Worm (Caenorhabditis elegans) whole organism, L4 larva: Measurements from ENCODE around the gene clec-196.

Source experiments
- F10B5.3 ChIP-seq: sonication (generic microtip); optimal IDR thresholded peaks from 2 replicates; lab custom pipeline; 2016; ENCODE audit warnings: mild to moderate bottlenecking, missing genetic modification characterization, missing compliant biosample characterization
- F49E8.2 ChIP-seq: sonication (generic microtip); optimal IDR thresholded peaks from 2 replicates; lab custom pipeline; 2016; ENCODE audit warnings: missing compliant biosample characterization, mild to moderate bottlenecking, missing genetic modification characterization, borderline replicate concordance
- T26A8.4 ChIP-seq: fragments of 200-800 bp; sonication (Bioruptor generic); IDR thresholded peaks from 2 replicates; pipeline ENCODE4 v1.3.6; 2022; ENCODE audit warnings: missing genetic modification characterization, missing compliant biosample characterization
- Y48G9A.11 ChIP-seq: fragments of 200-800 bp; sonication (Bioruptor generic); IDR thresholded peaks from 2 replicates; pipeline ENCODE4 v1.3.6; 2022; ENCODE audit warnings: missing genetic modification reagents, missing genetic modification characterization, missing compliant biosample characterization
- ZK546.5 ChIP-seq, 2 experiments: sonication (generic microtip); optimal IDR thresholded peaks; 2 replicates each; lab custom pipeline; 2017; ENCODE audit warnings: missing biosample characterization in 2 of 2, missing genetic modification characterization in 2 of 2
- arid-1 ChIP-seq: fragments of 200-800 bp; sonication (Bioruptor generic); conservative IDR thresholded peaks from 2 replicates; pipeline ENCODE4 v1.3.6; 2022; ENCODE audit warnings: missing genetic modification reagents, missing genetic modification characterization, missing compliant biosample characterization
- attf-4 ChIP-seq: sonication (generic microtip); optimal IDR thresholded peaks from 3 replicates; lab custom pipeline; 2017; ENCODE audit warnings: missing biosample characterization, missing genetic modification characterization
- ceh-20 ChIP-seq: fragments of 200-800 bp; sonication (Bioruptor generic); IDR thresholded peaks from 2 replicates; pipeline ENCODE4 v1.3.6; 2022; ENCODE audit warnings: missing genetic modification reagents, missing genetic modification characterization, missing compliant biosample characterization
- ceh-32 ChIP-seq: sonication (generic microtip); optimal IDR thresholded peaks from 2 replicates; lab custom pipeline; 2016; ENCODE audit warnings: mild to moderate bottlenecking, missing genetic modification characterization, missing compliant biosample characterization; ENCODE audit not compliant: poor library complexity
- ceh-62 ChIP-seq: sonication (generic microtip); optimal IDR thresholded peaks from 2 replicates; lab custom pipeline; 2017; ENCODE audit warnings: missing biosample characterization, missing genetic modification characterization
- ceh-82 ChIP-seq: sonication (generic microtip); optimal IDR thresholded peaks from 2 replicates; lab custom pipeline; 2017; ENCODE audit warnings: missing biosample characterization, missing genetic modification characterization
- ces-1 ChIP-seq: fragments of 150-350 bp; sonication (generic microtip); optimal IDR thresholded peaks from 4 replicates; lab custom pipeline; 2014; ENCODE audit warnings: missing biosample characterization, missing genetic modification reagents, missing genetic modification characterization
- cey-2 ChIP-seq: sonication (generic microtip); optimal IDR thresholded peaks from 3 replicates; lab custom pipeline; 2017; ENCODE audit warnings: missing genetic modification characterization, mild to moderate bottlenecking, missing compliant biosample characterization, antibody characterized with exemption, borderline replicate concordance; ENCODE audit not compliant: insufficient read depth
- ctbp-1 ChIP-seq: fragments of 200-800 bp; sonication (Bioruptor generic); IDR thresholded peaks from 2 replicates; pipeline ENCODE4 v1.3.6; 2022; ENCODE audit warnings: missing genetic modification reagents, missing genetic modification characterization, missing compliant biosample characterization
- daf-12 ChIP-seq: fragments of 150-350 bp; optimal IDR thresholded peaks from 2 replicates; lab custom pipeline; 2014; ENCODE audit warnings: missing biosample characterization, missing genetic modification reagents, missing genetic modification characterization
- daf-8 ChIP-seq: fragments of 200-800 bp; sonication (Bioruptor generic); IDR thresholded peaks from 2 replicates; pipeline ENCODE4 v1.3.6; 2022; ENCODE audit warnings: missing genetic modification characterization, missing compliant biosample characterization
- dmd-6 ChIP-seq: fragments of 200-800 bp; sonication (Bioruptor generic); IDR thresholded peaks from 2 replicates; pipeline ENCODE4 v1.3.6; 2022; ENCODE audit warnings: missing genetic modification reagents, missing genetic modification characterization, missing compliant biosample characterization
- dpl-1 ChIP-seq: fragments of 150-350 bp; optimal IDR thresholded peaks from 2 replicates; lab custom pipeline; 2014; ENCODE audit warnings: missing biosample characterization, missing genetic modification reagents, missing genetic modification characterization
- duxl-1 ChIP-seq: sonication (generic microtip); optimal IDR thresholded peaks from 2 replicates; lab custom pipeline; 2016; ENCODE audit warnings: mild to moderate bottlenecking, missing genetic modification characterization, moderate library complexity, missing compliant biosample characterization; ENCODE audit not compliant: poor library complexity
- fkh-10 ChIP-seq: fragments of 150-350 bp; optimal IDR thresholded peaks from 2 replicates; lab custom pipeline; 2014; ENCODE audit warnings: missing biosample characterization, missing genetic modification reagents, missing genetic modification characterization
- fos-1 ChIP-seq: fragments of 150-350 bp; optimal IDR thresholded peaks from 2 replicates; lab custom pipeline; 2014; ENCODE audit warnings: missing biosample characterization, missing genetic modification characterization
- gei-8 ChIP-seq: fragments of 200-800 bp; sonication (Bioruptor generic); optimal IDR thresholded peaks from 2 replicates; lab custom pipeline; 2018; ENCODE audit warnings: mild to moderate bottlenecking, missing genetic modification characterization, missing compliant biosample characterization
- hif-1 ChIP-seq, 2 experiments: sonication (generic microtip); optimal IDR thresholded peaks; 2 replicates each; lab custom pipeline; 2016 to 2017; ENCODE audit warnings: missing compliant biosample characterization in 2 of 2, missing genetic modification characterization in 2 of 2, missing genetic modification reagents in 2 of 2, missing genotype in 2 of 2, mild to moderate bottlenecking in 1 of 2
- hlh-11 ChIP-seq: fragments of 200-800 bp; sonication (Bioruptor generic); optimal IDR thresholded peaks from 2 replicates; lab custom pipeline; 2018; ENCODE audit warnings: mild to moderate bottlenecking, missing genetic modification characterization, missing compliant biosample characterization
- lin-1 ChIP-seq: fragments of 200-800 bp; sonication (Bioruptor generic); IDR thresholded peaks from 2 replicates; pipeline ENCODE4 v1.3.6; 2022; ENCODE audit warnings: missing genetic modification reagents, missing genetic modification characterization, missing compliant biosample characterization
- lin-13 ChIP-seq: fragments of 150-350 bp; optimal IDR thresholded peaks from 2 replicates; lab custom pipeline; 2014; ENCODE audit warnings: missing biosample characterization, missing genetic modification reagents, missing genetic modification characterization
- lir-3 ChIP-seq: sonication (generic microtip); optimal IDR thresholded peaks from 2 replicates; lab custom pipeline; 2016; ENCODE audit warnings: mild to moderate bottlenecking, missing genetic modification characterization, missing compliant biosample characterization
- madf-9 ChIP-seq: fragments of 200-800 bp; sonication (Bioruptor generic); conservative IDR thresholded peaks from 2 replicates; pipeline ENCODE4 v1.3.6; 2022; ENCODE audit warnings: missing genetic modification reagents, missing genetic modification characterization, missing compliant biosample characterization
- mdl-1 ChIP-seq, 2 experiments: fragments of 150-350 bp in 1 of 2; sonication (generic microtip) in 1 of 2; optimal IDR thresholded peaks; 2 replicates each; lab custom pipeline; 2014 to 2017; ENCODE audit warnings: missing biosample characterization in 2 of 2, missing genetic modification characterization in 2 of 2
- mdt-29 ChIP-seq: fragments of 200-800 bp; sonication (Bioruptor generic); IDR thresholded peaks from 2 replicates; pipeline ENCODE4 v1.3.6; 2022; ENCODE audit warnings: missing genetic modification reagents, missing genetic modification characterization, missing compliant biosample characterization
- mxl-3 ChIP-seq: fragments of 200-800 bp; sonication (Bioruptor generic); optimal IDR thresholded peaks from 2 replicates; lab custom pipeline; 2018; ENCODE audit warnings: mild to moderate bottlenecking, missing genetic modification characterization, missing compliant biosample characterization
- nhr-111 ChIP-seq: fragments of 200-800 bp; sonication (Bioruptor generic); optimal IDR thresholded peaks from 2 replicates; lab custom pipeline; 2018; ENCODE audit warnings: mild to moderate bottlenecking, missing genetic modification characterization, missing compliant biosample characterization
- nhr-28 ChIP-seq: fragments of 150-350 bp; optimal IDR thresholded peaks from 2 replicates; lab custom pipeline; 2014; ENCODE audit warnings: missing biosample characterization, missing genetic modification characterization
- nhr-48 ChIP-seq: sonication (generic microtip); optimal IDR thresholded peaks from 2 replicates; lab custom pipeline; 2016; ENCODE audit warnings: mild to moderate bottlenecking, missing genetic modification characterization, missing compliant biosample characterization
- nhr-6 ChIP-seq: fragments of 150-350 bp; optimal IDR thresholded peaks from 2 replicates; lab custom pipeline; 2014; ENCODE audit warnings: missing biosample characterization, missing genetic modification characterization
- nhr-77 ChIP-seq: fragments of 150-350 bp; optimal IDR thresholded peaks from 2 replicates; lab custom pipeline; 2014; ENCODE audit warnings: missing biosample characterization, missing genetic modification characterization
- pqm-1 ChIP-seq: sonication (generic microtip); optimal IDR thresholded peaks from 2 replicates; lab custom pipeline; 2017; ENCODE audit warnings: missing biosample characterization, missing genetic modification characterization
- rbr-2 ChIP-seq: sonication (generic microtip); optimal IDR thresholded peaks from 2 replicates; lab custom pipeline; 2016; ENCODE audit warnings: missing genotype, missing genetic modification characterization, missing compliant biosample characterization
- saeg-2 ChIP-seq: fragments of 200-800 bp; sonication (Bioruptor generic); IDR thresholded peaks from 2 replicates; pipeline ENCODE4 v1.3.6; 2022; ENCODE audit warnings: missing genetic modification reagents, missing genetic modification characterization, missing compliant biosample characterization
- set-16 ChIP-seq: fragments of 200-800 bp; sonication (Bioruptor generic); IDR thresholded peaks from 2 replicates; pipeline ENCODE4 v1.3.6; 2022; ENCODE audit warnings: missing genetic modification reagents, missing genetic modification characterization, missing compliant biosample characterization
- spr-3 ChIP-seq: fragments of 200-800 bp; sonication (Bioruptor generic); optimal IDR thresholded peaks from 2 replicates; lab custom pipeline; 2018; ENCODE audit warnings: mild to moderate bottlenecking, missing genetic modification characterization, missing compliant biosample characterization
- tag-97 ChIP-seq: fragments of 200-800 bp; sonication (Bioruptor generic); IDR thresholded peaks from 2 replicates; pipeline ENCODE4 v1.3.6; 2022; ENCODE audit warnings: missing genetic modification characterization, missing compliant biosample characterization
- unc-130 ChIP-seq: sonication (generic microtip); optimal IDR thresholded peaks from 2 replicates; lab custom pipeline; 2016; ENCODE audit warnings: missing genetic modification reagents, missing genetic modification characterization, missing compliant biosample characterization
- unc-39 ChIP-seq: sonication (generic microtip); optimal IDR thresholded peaks from 2 replicates; lab custom pipeline; 2017; ENCODE audit warnings: missing biosample characterization, missing genetic modification characterization
- zag-1 ChIP-seq: fragments of 150-350 bp; optimal IDR thresholded peaks from 2 replicates; lab custom pipeline; 2014; ENCODE audit warnings: missing biosample characterization, missing genetic modification characterization
- zfp-3 ChIP-seq: fragments of 200-800 bp; sonication (Bioruptor generic); conservative IDR thresholded peaks from 2 replicates; pipeline ENCODE4 v1.3.6; 2022; ENCODE audit warnings: missing genetic modification reagents, missing genetic modification characterization, missing compliant biosample characterization
- zip-11 ChIP-seq: fragments of 200-800 bp; sonication (Bioruptor generic); IDR thresholded peaks from 2 replicates; pipeline ENCODE4 v1.3.6; 2022; ENCODE audit warnings: missing genetic modification characterization, missing compliant biosample characterization

The clec-196 gene

ce11 chrIV:17237029-17237428 is 39.7 kb upstream of the clec-196 start:
- TF ChIP-seq mxl-3 (no peak), fkh-10 (GFP tag; lab: Kevin White, UChicago) (peak; percentile 64)

ce11 chrIV:17238951-17239350 is 37.8 kb upstream of the clec-196 start:
- TF ChIP-seq rbr-2 (tag; lab: Kevin White, UChicago) (no peak), cey-2 (tag; lab: Kevin White, UChicago) (no peak), ces-1 (GFP tag; lab: Kevin White, UChicago) (peak; percentile 17), T26A8.4 (no peak)

ce11 chrIV:17245200-17245599 is 31.6 kb upstream of the clec-196 start, which contains the start of gene ZK550.2:
ZK550.2 (plus strand) TSS chrIV:17245584.
- TF ChIP-seq daf-12 (no peak), tag-97 (GFP tag; lab: Robert Waterston, UW) (no peak), ceh-62 (tag; lab: Kevin White, UChicago) (no peak), F10B5.3 (tag; lab: Kevin White, UChicago) (no peak), mdl-1 (tag; optimal IDR thresholded peaks at IDR 0.05; lab: Kevin White, UChicago) (peak in 1 of 2 experiments; percentile 33), dpl-1 (GFP tag; lab: Kevin White, UChicago) (no peak), mxl-3 (peak; percentile 60), madf-9 (GFP tag; lab: Robert Waterston, UW) (no peak), ctbp-1 (GFP tag; lab: Robert Waterston, UW) (no peak), duxl-1 (tag; lab: Kevin White, UChicago) (no peak), saeg-2 (GFP tag; lab: Robert Waterston, UW) (0 out of 2 replicates have a peak, but pooled peaks have one; percentile 35), fkh-10 (GFP tag; lab: Kevin White, UChicago) (no peak), ceh-82 (no peak), F49E8.2 (tag; lab: Kevin White, UChicago) (no peak), attf-4 (tag; lab: Kevin White, UChicago) (no peak), dmd-6 (GFP tag; lab: Robert Waterston, UW) (peak; percentile 98), daf-8 (GFP tag; lab: Robert Waterston, UW) (no peak), nhr-111 (GFP tag; lab: Kevin White, UChicago) (no peak), cey-2 (tag; lab: Kevin White, UChicago) (no peak), lin-13 (no peak), hif-1 (tag; optimal IDR thresholded peaks at IDR 0.05; lab: Kevin White, UChicago) (no peak), ZK546.5 (tag; optimal IDR thresholded peaks at IDR 0.05; lab: Kevin White, UChicago) (no peak), set-16 (no peak), unc-39 (tag; lab: Kevin White, UChicago) (no peak), zip-11 (GFP tag; lab: Robert Waterston, UW) (no peak), zfp-3 (GFP tag; lab: Robert Waterston, UW) (no peak), Y48G9A.11 (GFP tag; lab: Robert Waterston, UW) (no peak), pqm-1 (tag; lab: Kevin White, UChicago) (peak; percentile 100), nhr-6 (no peak), unc-130 (GFP tag; lab: Kevin White, UChicago) (no peak), gei-8 (no peak), fos-1 (tag; lab: Kevin White, UChicago) (peak; percentile 68), nhr-28 (peak; percentile 89), zag-1 (tag; lab: Kevin White, UChicago) (no peak), spr-3 (GFP tag; lab: Kevin White, UChicago) (no peak), arid-1 (peak; percentile 56; the same call in 1 of the 2 replicates), ceh-32 (tag; lab: Kevin White, UChicago) (no peak), mdt-29 (0 out of 2 replicates have a peak, but pooled peaks have one; percentile 10), lir-3 (no peak), nhr-48 (tag; lab: Kevin White, UChicago) (peak; percentile 96), ceh-20 (no peak), hlh-11 (tag; lab: Kevin White, UChicago) (peak; percentile 95), nhr-77 (peak; percentile 92), ces-1 (GFP tag; lab: Kevin White, UChicago) (no peak), lin-1 (GFP tag; lab: Robert Waterston, UW) (peak; percentile 96)
